Fruit fly (Drosophila melanogaster) whole organism, pupa: Measurements from ENCODE around the gene CG3581.

Experiments used
- CG10348 ChIP-seq: fragments of 200-800 bp; sonication (Bioruptor generic); IDR thresholded peaks from 2 replicates; pipeline ENCODE4 v1.3.6; 2022; ENCODE audit warnings: missing biosample characterization, missing genetic modification characterization
- CG15710 ChIP-seq: fragments of 200-800 bp; sonication (Bioruptor generic); optimal IDR thresholded peaks from 2 replicates; lab custom pipeline; 2018; ENCODE audit warnings: missing biosample characterization, mild to moderate bottlenecking, missing genetic modification characterization, moderate library complexity
- CG17806 ChIP-seq: fragments of 200-800 bp; sonication (Bioruptor generic); optimal IDR thresholded peaks from 2 replicates; lab custom pipeline; 2018; ENCODE audit warnings: missing biosample characterization, mild to moderate bottlenecking, missing genetic modification characterization, moderate library complexity

DNA sequence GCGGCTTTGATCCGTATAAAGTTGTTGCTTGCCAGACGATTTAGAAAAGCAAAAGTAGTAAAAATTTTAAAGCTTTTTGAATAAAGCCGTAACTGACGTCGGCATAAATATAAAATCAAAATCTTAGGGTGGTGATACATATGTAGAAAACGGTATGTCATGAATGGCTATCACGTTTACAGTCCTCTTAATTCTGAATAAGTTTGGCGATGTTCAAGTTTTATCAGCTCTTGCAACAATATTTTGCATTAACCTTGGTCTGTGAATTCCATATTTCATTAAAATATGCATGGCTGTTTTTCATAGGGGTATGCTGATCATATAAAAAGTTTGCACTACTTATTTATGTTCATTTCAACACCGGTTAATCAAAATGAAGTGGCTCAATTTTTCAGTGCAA lies 34.0 kb upstream of the CG3581 start, which contains the start of gene CG11626:
- TF ChIP-seq CG15710 (tag; lab: Kevin White, UChicago) = no peak
- no peak for TF ChIP-seq CG10348
- no peak for TF ChIP-seq CG17806 (tag; lab: Kevin White, UChicago)
